Worm (Caenorhabditis elegans) whole organism, L3 larva: ENCODE results near the gene C51E3.6.

Source experiments
- ama-1 ChIP-seq: fragments of 150-350 bp; optimal IDR thresholded peaks from 2 replicates; lab custom pipeline; 2018
- fkh-2 ChIP-seq: fragments of 150-350 bp; optimal IDR thresholded peaks from 2 replicates; lab custom pipeline; 2014; ENCODE audit warnings: missing biosample characterization, missing genetic modification reagents, missing genetic modification characterization
- jun-1 ChIP-seq: fragments of 150-350 bp; optimal IDR thresholded peaks from 2 replicates; lab custom pipeline; 2014; ENCODE audit warnings: missing biosample characterization, missing genetic modification reagents, missing genetic modification characterization
- nhr-77 ChIP-seq: fragments of 150-350 bp; optimal IDR thresholded peaks from 2 replicates; lab custom pipeline; 2014; ENCODE audit warnings: missing biosample characterization, missing genetic modification characterization
- unc-39 ChIP-seq: sonication (generic microtip); optimal IDR thresholded peaks from 4 replicates; lab custom pipeline; 2017; ENCODE audit warnings: missing biosample characterization, missing genetic modification characterization

DNA sequence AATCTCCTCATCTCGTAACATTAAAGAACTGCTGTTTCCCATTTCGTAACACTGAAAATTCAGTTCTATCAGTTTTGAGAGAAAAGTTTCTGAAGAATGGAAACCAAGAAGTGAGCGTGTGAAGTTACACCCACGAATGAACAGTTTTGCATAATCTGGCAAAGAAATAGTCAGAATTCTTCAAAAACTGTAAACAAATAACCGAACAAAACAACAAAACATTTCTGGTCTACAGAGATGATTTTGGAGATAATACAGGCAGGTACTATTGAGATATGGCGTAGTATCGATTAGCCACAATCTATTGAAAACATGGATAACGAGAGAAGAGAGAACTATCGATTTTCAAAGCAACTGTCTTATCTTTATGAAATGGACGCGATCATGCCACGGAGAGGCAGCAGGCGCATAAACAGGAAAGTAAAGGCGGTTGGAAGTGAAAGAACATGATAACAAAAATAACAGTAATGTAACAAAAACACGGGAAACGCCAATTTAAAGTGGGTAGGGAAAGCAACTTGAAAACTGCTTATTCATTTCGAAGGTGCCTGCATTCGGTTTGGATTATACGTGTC, 37.3 kb upstream of the C51E3.6 start, which contains the start of gene chpf-1:
- TF ChIP-seq unc-39 (no peak), nhr-77 (tag; lab: Kevin White, UChicago) (no peak), ama-1 (no peak), fkh-2 (tag; lab: Kevin White, UChicago) (no peak), jun-1 (no peak)
